Fruit fly (Drosophila melanogaster) whole organism, embryonic: ENCODE results near the gene bib.

Source experiments
- CG12104 ChIP-seq: fragments of 200-800 bp; sonication (Bioruptor generic); optimal IDR thresholded peaks from 3 replicates; lab custom pipeline; 2016; ENCODE audit warnings: missing biosample characterization, missing genetic modification characterization
- CG12391 ChIP-seq: fragments of 200-800 bp; sonication (Bioruptor generic); optimal IDR thresholded peaks from 3 replicates; lab custom pipeline; 2018; ENCODE audit warnings: missing biosample characterization, mild to moderate bottlenecking, missing genetic modification characterization, moderate library complexity
- CG13624 ChIP-seq: fragments of 200-800 bp; sonication (Bioruptor generic); optimal IDR thresholded peaks from 2 replicates; lab custom pipeline; 2016; ENCODE audit warnings: missing biosample characterization, missing genetic modification characterization
- CG15514 ChIP-seq: fragments of 200-800 bp; sonication (Bioruptor generic); optimal IDR thresholded peaks from 3 replicates; lab custom pipeline; 2017; ENCODE audit warnings: missing biosample characterization, missing genetic modification characterization, mild to moderate bottlenecking, moderate library complexity, missing genetic modification reagents
- CG2116 ChIP-seq: fragments of 200-800 bp; sonication (Bioruptor generic); optimal IDR thresholded peaks from 3 replicates; lab custom pipeline; 2018; ENCODE audit warnings: missing biosample characterization, mild to moderate bottlenecking, missing genetic modification characterization
- CG2875 ChIP-seq: fragments of 200-800 bp; sonication (Bioruptor generic); optimal IDR thresholded peaks from 2 replicates; lab custom pipeline; 2017; ENCODE audit warnings: missing biosample characterization, mild to moderate bottlenecking, missing genetic modification characterization, missing genetic modification reagents
- CG30020 ChIP-seq: fragments of 200-800 bp; optimal IDR thresholded peaks from 2 replicates; lab custom pipeline; 2019; ENCODE audit warnings: missing biosample characterization, mild to moderate bottlenecking, missing genetic modification characterization, moderate library complexity
- CG32532 ChIP-seq: fragments of 200-800 bp; sonication (Bioruptor generic); IDR thresholded peaks from 2 replicates; pipeline ENCODE4 v1.3.6; 2022; ENCODE audit warnings: missing biosample characterization, missing genetic modification characterization
- CG3407 ChIP-seq: fragments of 200-800 bp; sonication (Bioruptor generic); optimal IDR thresholded peaks from 2 replicates; lab custom pipeline; 2018; ENCODE audit warnings: missing biosample characterization, mild to moderate bottlenecking, missing genetic modification characterization
- CG34422 ChIP-seq: fragments of 200-800 bp; sonication (Bioruptor generic); IDR thresholded peaks from 3 replicates; pipeline ENCODE4 v1.3.6; 2022; ENCODE audit warnings: missing biosample characterization, missing genetic modification characterization
- CG3995 ChIP-seq: fragments of 200-800 bp; sonication (Bioruptor generic); optimal IDR thresholded peaks from 3 replicates; lab custom pipeline; 2016; ENCODE audit warnings: missing biosample characterization, missing genetic modification characterization
- CG42726 ChIP-seq: fragments of 200-800 bp; sonication (Bioruptor generic); IDR thresholded peaks from 2 replicates; pipeline ENCODE4 v1.3.6; 2022; ENCODE audit warnings: missing biosample characterization, missing genetic modification characterization; ENCODE audit not compliant: partially characterized antibody
- CG4617 ChIP-seq: fragments of 200-800 bp; sonication (Bioruptor generic); optimal IDR thresholded peaks from 3 replicates; lab custom pipeline; 2016; ENCODE audit warnings: missing biosample characterization, missing genetic modification characterization, borderline replicate concordance
- CG6791 ChIP-seq: fragments of 200-800 bp; sonication (Bioruptor generic); IDR thresholded peaks from 3 replicates; pipeline ENCODE4 v1.3.6; 2022; ENCODE audit warnings: missing biosample characterization, missing genetic modification characterization; ENCODE audit not compliant: partially characterized antibody
- CG7963 ChIP-seq: fragments of 200-800 bp; sonication (Bioruptor generic); IDR thresholded peaks from 3 replicates; pipeline ENCODE4 v1.3.6; 2022; ENCODE audit warnings: missing biosample characterization, missing genetic modification characterization; ENCODE audit not compliant: partially characterized antibody
- CG9437 ChIP-seq: fragments of 200-800 bp; sonication (Bioruptor generic); optimal IDR thresholded peaks from 2 replicates; lab custom pipeline; 2018; ENCODE audit warnings: missing biosample characterization, mild to moderate bottlenecking, missing genetic modification characterization
- CG9797 ChIP-seq: fragments of 200-800 bp; sonication (Bioruptor generic); optimal IDR thresholded peaks from 3 replicates; lab custom pipeline; 2018; ENCODE audit warnings: missing biosample characterization, mild to moderate bottlenecking, missing genetic modification characterization
- CG9932 ChIP-seq: fragments of 200-800 bp; sonication (Bioruptor generic); IDR thresholded peaks from 2 replicates; pipeline ENCODE4 v1.3.6; 2022; ENCODE audit warnings: missing biosample characterization, missing genetic modification characterization
- Dek ChIP-seq: fragments of 200-800 bp; sonication (Bioruptor generic); optimal IDR thresholded peaks from 3 replicates; lab custom pipeline; 2019; ENCODE audit warnings: missing biosample characterization, mild to moderate bottlenecking, missing genetic modification characterization, moderate library complexity
- Dll ChIP-seq: fragments of 200-800 bp; sonication (Bioruptor generic); IDR thresholded peaks from 4 replicates; pipeline ENCODE4 v1.3.6; 2022; ENCODE audit warnings: missing biosample characterization, missing genetic modification characterization; ENCODE audit not compliant: partially characterized antibody
- Doc3 ChIP-seq: fragments of 200-800 bp; sonication (Bioruptor generic); IDR thresholded peaks from 3 replicates; pipeline ENCODE4 v1.3.6; 2022; ENCODE audit warnings: missing biosample characterization, missing genetic modification characterization; ENCODE audit not compliant: partially characterized antibody
- Dp ChIP-seq: fragments of 200-800 bp; sonication (Bioruptor generic); optimal IDR thresholded peaks from 2 replicates; lab custom pipeline; 2018; ENCODE audit warnings: missing biosample characterization, mild to moderate bottlenecking, missing genetic modification characterization, moderate library complexity
- Drgx ChIP-seq: fragments of 200-800 bp; sonication (Bioruptor generic); IDR thresholded peaks from 2 replicates; pipeline ENCODE4 v1.3.6; 2022; ENCODE audit warnings: missing biosample characterization, missing genetic modification characterization
- E2f2 ChIP-seq: fragments of 200-800 bp; sonication (Bioruptor generic); IDR thresholded peaks from 2 replicates; pipeline ENCODE4 v1.3.6; 2022; ENCODE audit warnings: missing biosample characterization, missing genetic modification characterization
- Elba2 ChIP-seq: fragments of 200-800 bp; sonication (Bioruptor generic); optimal IDR thresholded peaks from 3 replicates; lab custom pipeline; 2016; ENCODE audit warnings: missing biosample characterization, missing genetic modification characterization
- HLH4C ChIP-seq: fragments of 200-800 bp; sonication (Bioruptor generic); IDR thresholded peaks from 3 replicates; pipeline ENCODE4 v1.3.6; 2022; ENCODE audit warnings: missing biosample characterization, missing genetic modification characterization; ENCODE audit not compliant: partially characterized antibody
- Med ChIP-seq: fragments of 200-800 bp; sonication (Bioruptor generic); peaks from one replicate; lab custom pipeline; 2016; ENCODE audit warnings: missing biosample characterization, missing genetic modification characterization, mild to moderate bottlenecking, inconsistent platforms, moderate library complexity
- Sry-δ ChIP-seq: fragments of 200-800 bp; sonication (Bioruptor generic); optimal IDR thresholded peaks from 2 replicates; lab custom pipeline; 2016; ENCODE audit warnings: missing biosample characterization, missing genetic modification characterization
- abd-A ChIP-seq: fragments of 200-800 bp; sonication (Bioruptor generic); optimal IDR thresholded peaks from 3 replicates; lab custom pipeline; 2019; ENCODE audit warnings: missing biosample characterization, mild to moderate bottlenecking, missing genetic modification characterization, moderate library complexity
- amos ChIP-seq: fragments of 200-800 bp; sonication (Bioruptor generic); IDR thresholded peaks from 2 replicates; pipeline ENCODE4 v1.3.6; 2022; ENCODE audit warnings: missing biosample characterization, missing genetic modification characterization; ENCODE audit not compliant: partially characterized antibody
- ato ChIP-seq: fragments of 200-800 bp; sonication (Bioruptor generic); IDR thresholded peaks from 2 replicates; pipeline ENCODE4 v1.3.6; 2022; ENCODE audit warnings: missing biosample characterization, missing genetic modification characterization; ENCODE audit not compliant: partially characterized antibody
- bbx ChIP-seq: fragments of 200-800 bp; sonication (Bioruptor generic); IDR thresholded peaks from 2 replicates; pipeline ENCODE4 v1.3.6; 2022; ENCODE audit warnings: missing biosample characterization, missing genetic modification characterization; ENCODE audit not compliant: partially characterized antibody
- bsh ChIP-seq, 2 experiments: fragments of 200-800 bp; sonication (Bioruptor generic); optimal IDR thresholded peaks; 2 replicates each; lab custom pipeline; 2017 to 2018; ENCODE audit warnings: mild to moderate bottlenecking in 2 of 2, missing biosample characterization in 2 of 2, missing genetic modification characterization in 2 of 2, moderate library complexity in 1 of 2
- danr ChIP-seq: fragments of 200-800 bp; sonication (Bioruptor generic); IDR thresholded peaks from 2 replicates; pipeline ENCODE4 v1.3.6; 2022; ENCODE audit warnings: missing biosample characterization, missing genetic modification characterization
- dimm ChIP-seq: fragments of 200-800 bp; sonication (Bioruptor generic); IDR thresholded peaks from 2 replicates; pipeline ENCODE4 v1.3.6; 2022; ENCODE audit warnings: missing biosample characterization, missing genetic modification characterization
- hb ChIP-seq: fragments of 200-800 bp; sonication (Bioruptor generic); IDR thresholded peaks from 3 replicates; pipeline ENCODE4 v1.3.6; 2022; ENCODE audit warnings: missing biosample characterization, missing genetic modification characterization; ENCODE audit not compliant: partially characterized antibody
- hbn ChIP-seq: fragments of 200-800 bp; sonication (Bioruptor generic); IDR thresholded peaks from 2 replicates; pipeline ENCODE4 v1.3.6; 2022; ENCODE audit warnings: missing biosample characterization, missing genetic modification characterization; ENCODE audit not compliant: partially characterized antibody
- inv ChIP-seq: fragments of 200-800 bp; sonication (Bioruptor generic); IDR thresholded peaks from 2 replicates; pipeline ENCODE4 v1.3.6; 2022; ENCODE audit warnings: missing biosample characterization, missing genetic modification characterization; ENCODE audit not compliant: partially characterized antibody
- kay ChIP-seq: fragments of 200-800 bp; sonication (Bioruptor generic); optimal IDR thresholded peaks from 2 replicates; lab custom pipeline; 2016; ENCODE audit warnings: missing biosample characterization, missing genetic modification characterization
- knrl ChIP-seq: fragments of 200-800 bp; sonication (Bioruptor generic); IDR thresholded peaks from 3 replicates; pipeline ENCODE4 v1.3.6; 2022; ENCODE audit warnings: missing biosample characterization, missing genetic modification characterization; ENCODE audit not compliant: partially characterized antibody
- mld ChIP-seq: fragments of 200-800 bp; sonication (Bioruptor generic); IDR thresholded peaks from 3 replicates; pipeline ENCODE4 v1.3.6; 2022; ENCODE audit warnings: missing biosample characterization, missing genetic modification characterization; ENCODE audit not compliant: partially characterized antibody
- nerfin-2 ChIP-seq: fragments of 200-800 bp; sonication (Bioruptor generic); IDR thresholded peaks from 2 replicates; pipeline ENCODE4 v1.3.6; 2022; ENCODE audit warnings: missing biosample characterization, missing genetic modification characterization; ENCODE audit not compliant: partially characterized antibody
- nmo ChIP-seq: fragments of 200-800 bp; sonication (Bioruptor generic); optimal IDR thresholded peaks from 2 replicates; lab custom pipeline; 2018; ENCODE audit warnings: missing biosample characterization, mild to moderate bottlenecking, missing genetic modification characterization, moderate library complexity
- pzg ChIP-seq: fragments of 200-800 bp; sonication (Bioruptor generic); optimal IDR thresholded peaks from 3 replicates; lab custom pipeline; 2018; ENCODE audit warnings: missing biosample characterization, mild to moderate bottlenecking, missing genetic modification characterization, moderate library complexity
- sna ChIP-seq: fragments of 200-800 bp; sonication (Bioruptor generic); IDR thresholded peaks from 2 replicates; pipeline ENCODE4 v1.3.6; 2022; ENCODE audit warnings: missing biosample characterization, missing genetic modification characterization; ENCODE audit not compliant: partially characterized antibody
- unc-4 ChIP-seq: fragments of 200-800 bp; sonication (Bioruptor generic); IDR thresholded peaks from 2 replicates; pipeline ENCODE4 v1.3.6; 2022; ENCODE audit warnings: missing biosample characterization, missing genetic modification characterization; ENCODE audit not compliant: partially characterized antibody
- zen2 ChIP-seq: fragments of 200-800 bp; sonication (Bioruptor generic); IDR thresholded peaks from 3 replicates; pipeline ENCODE4 v1.3.6; 2022; ENCODE audit warnings: missing biosample characterization, missing genetic modification characterization; ENCODE audit not compliant: partially characterized antibody

Gene bib

DNA sequence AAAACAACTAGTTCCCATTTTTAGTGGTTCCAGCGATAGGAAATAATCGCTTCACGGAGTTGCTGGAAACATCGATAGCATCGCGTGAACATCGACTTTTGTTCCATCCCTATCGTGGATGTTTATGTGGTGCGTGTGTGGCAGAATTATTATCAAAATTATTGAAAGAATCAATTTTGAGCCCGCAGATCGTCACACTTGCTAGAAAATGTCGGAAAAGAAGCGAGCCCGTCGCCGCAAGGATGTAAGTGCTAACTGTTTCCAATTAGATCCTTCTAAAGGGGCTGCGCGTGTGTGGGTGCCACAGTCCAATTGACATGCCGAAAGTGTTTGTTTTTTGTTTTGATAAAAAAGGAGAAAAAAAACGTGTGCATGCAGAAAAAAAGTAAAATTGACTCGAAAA is 24.8 kb downstream of the bib start, which contains the start of gene Trp1:
Gene Trp1, plus strand, starts transcription at position 89 of the 403 bp plus-strand sequence.
- TF ChIP-seq bbx = peak; percentile 98
- peak; percentile 51 for TF ChIP-seq Elba2
- TF ChIP-seq inv (GFP tag; lab: Robert Waterston, UW) = peak; percentile 95
- TF ChIP-seq Drgx (GFP tag; lab: Robert Waterston, UW) = peak; percentile 21; the same call in 1 of the 2 replicates
- TF ChIP-seq CG12104 = no peak
- TF ChIP-seq CG2116 = peak; percentile 48
- TF ChIP-seq zen2 (GFP tag; lab: Robert Waterston, UW) = peak; percentile 90; the same call in 2 of the 3 replicates
- TF ChIP-seq sna (GFP tag; lab: Robert Waterston, UW) = peak; percentile 89
- peak; percentile 15 for TF ChIP-seq CG9797 (GFP tag; lab: Kevin White, UChicago)
- peak; percentile 76 for TF ChIP-seq Med (GFP tag; lab: Kevin White, UChicago)
- peak; percentile 93 for TF ChIP-seq Doc3
- peak; percentile 91 for TF ChIP-seq hb (GFP tag; lab: Robert Waterston, UW)
- TF ChIP-seq CG15514 = peak; percentile 99
- TF ChIP-seq CG2875 (GFP tag; lab: Kevin White, UChicago) = no peak
- TF ChIP-seq CG3407 (GFP tag; lab: Kevin White, UChicago) = no peak
- peak; percentile 92 for TF ChIP-seq mld (GFP tag; lab: Robert Waterston, UW)
- peak; percentile 97 for TF ChIP-seq knrl (GFP tag; lab: Robert Waterston, UW)
- TF ChIP-seq CG4617 (GFP tag; lab: Kevin White, UChicago) = peak; percentile 82
- 0 out of 3 replicates have a peak, but pooled peaks have one; percentile 51 for TF ChIP-seq CG34422 (GFP tag; lab: Robert Waterston, UW)
- TF ChIP-seq dimm (GFP tag; lab: Robert Waterston, UW) = no peak
- TF ChIP-seq CG7963 (GFP tag; lab: Robert Waterston, UW) = peak; percentile 88
- peak; percentile 91 for TF ChIP-seq Sry-δ (GFP tag; lab: Kevin White, UChicago)
- TF ChIP-seq CG42726 (GFP tag; lab: Robert Waterston, UW) = peak; percentile 97
- no peak for TF ChIP-seq danr (GFP tag; lab: Robert Waterston, UW)
- TF ChIP-seq unc-4 (GFP tag; lab: Robert Waterston, UW) = peak; percentile 94
- peak; percentile 11; the same call in 1 of the 2 replicates for TF ChIP-seq CG32532 (GFP tag; lab: Robert Waterston, UW)
- peak; percentile 87 for TF ChIP-seq HLH4C (GFP tag; lab: Robert Waterston, UW)
- TF ChIP-seq CG9437 (GFP tag; lab: Kevin White, UChicago) = peak; percentile 28
- peak; percentile 57 for TF ChIP-seq abd-A (tag; lab: Kevin White, UChicago)
- TF ChIP-seq pzg (GFP tag; lab: Kevin White, UChicago) = peak; percentile 73
- peak; percentile 36 for TF ChIP-seq Dp
- TF ChIP-seq bsh (GFP tag; optimal IDR thresholded peaks at IDR 0.05; lab: Kevin White, UChicago) = peak in 1 of 2 experiments; percentile 21
- TF ChIP-seq nerfin-2 (GFP tag; lab: Robert Waterston, UW) = peak; percentile 88
- peak; percentile 90 for TF ChIP-seq ato (GFP tag; lab: Robert Waterston, UW)
- TF ChIP-seq CG9932 (GFP tag; lab: Robert Waterston, UW) = peak; percentile 47; the same call in 1 of the 2 replicates
- TF ChIP-seq kay (GFP tag; lab: Kevin White, UChicago) = no peak
- peak; percentile 63 for TF ChIP-seq CG30020 (tag; lab: Kevin White, UChicago)
- TF ChIP-seq Dll = peak; percentile 92
- peak; percentile 15 for TF ChIP-seq nmo (GFP tag; lab: Kevin White, UChicago)
- TF ChIP-seq CG13624 (GFP tag; lab: Kevin White, UChicago) = peak; percentile 9
- TF ChIP-seq CG3995 = peak; percentile 12
- TF ChIP-seq hbn = peak; percentile 87
- TF ChIP-seq CG12391 = peak; percentile 21
- peak; percentile 97 for TF ChIP-seq CG6791 (GFP tag; lab: Robert Waterston, UW)
- TF ChIP-seq Dek (tag; lab: Kevin White, UChicago) = peak; percentile 9
- TF ChIP-seq E2f2 (GFP tag; lab: Robert Waterston, UW) = peak; percentile 18
- TF ChIP-seq amos (GFP tag; lab: Robert Waterston, UW) = peak; percentile 99
